Fruit fly (Drosophila melanogaster): Measurements from ENCODE around the gene Naa40.

dm6 chr3R:29697841-29698240, 26.9 kb downstream of the Naa40 start:
- TF ChIP-seq fru (GFP tag; optimal IDR thresholded peaks at IDR 0.05) (no peak), Dfd (GFP tag; optimal IDR thresholded peaks at IDR 0.05) (no peak)

Measured in whole organism, wandering third instar larva.